Fruit fly (Drosophila melanogaster) whole organism, larva: ENCODE results near the gene Graf.

Source experiments
- noc ChIP-seq: fragments of 200-800 bp; sonication (Bioruptor generic); optimal IDR thresholded peaks from 3 replicates; lab custom pipeline; 2019; ENCODE audit warnings: missing biosample characterization, mild to moderate bottlenecking, missing genetic modification characterization, moderate library complexity

Graf gene

dm6 chrX:15738890-15739550 is 21.5 kb downstream of the Graf start, which contains the start of the genes CG11679 and CG8206:
TSS of gene CG11679 (minus strand) at chrX:15738954.
TSS of gene CG8206 (plus strand) at chrX:15739230.
- peak; percentile 63 for TF ChIP-seq noc (tag; lab: Kevin White, UChicago)

- TF ChIP-seq noc (tag; lab: Kevin White, UChicago): no peak
Observed at dm6 chrX:15737110-15737509, 23.4 kb downstream of the Graf start, which contains the start of gene Arp6. TSS of gene Arp6 (minus strand) at chrX:15737120.

DNA sequence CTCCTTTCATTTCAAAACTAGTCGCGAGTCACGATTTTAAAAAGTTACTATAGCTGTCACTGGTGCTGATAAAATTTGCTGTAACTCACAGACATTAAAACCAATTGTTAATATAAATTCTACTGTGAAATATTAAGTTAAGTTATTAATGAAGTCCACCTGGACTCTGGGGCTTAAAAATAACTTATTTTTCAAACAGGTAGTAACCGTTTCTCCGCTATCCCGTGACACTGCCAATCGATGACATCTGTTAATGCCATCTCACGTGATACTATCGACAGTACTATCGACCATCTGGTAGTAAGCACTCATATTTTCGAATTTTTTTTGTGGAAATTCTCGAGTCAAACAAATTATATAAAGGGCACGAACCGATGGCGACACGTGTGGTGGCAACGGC is 26.5 kb downstream of the Graf start, which contains the start of the genes CG12379 and MagR:
Gene CG12379 (minus strand): TSS at position 2 of the 400 bp plus-strand sequence.
Gene MagR (plus strand): TSS at position 276 of the 400 bp plus-strand sequence.
- peak; percentile 76 for TF ChIP-seq noc (tag; lab: Kevin White, UChicago)

- no peak for TF ChIP-seq noc (tag; lab: Kevin White, UChicago)
Observed at dm6 chrX:15733192-15733892, 27.2 kb downstream of the Graf start.

DNA sequence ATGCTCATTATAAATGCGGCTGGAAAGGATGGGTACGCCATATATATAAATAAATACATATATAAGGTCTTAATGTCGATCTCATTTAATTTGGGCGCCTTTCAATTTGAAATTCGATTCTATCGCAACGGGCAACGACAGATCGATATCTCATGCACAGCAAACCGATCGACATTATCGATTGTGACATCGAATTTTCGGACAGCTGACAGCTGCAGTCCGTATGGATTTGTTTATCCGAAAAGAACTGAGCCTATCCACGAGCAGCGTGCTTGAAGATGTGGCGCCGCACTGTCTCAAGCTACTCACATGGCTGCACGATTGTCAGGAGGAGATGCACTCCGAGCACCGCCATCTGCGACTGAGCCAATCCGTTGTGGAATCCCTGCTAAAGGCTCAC is 28.6 kb downstream of the Graf start, which contains the start of gene CG8191:
Gene CG8191 (plus strand): TSS at position 211 of the 400 bp plus-strand sequence.
- TF ChIP-seq noc (tag; lab: Kevin White, UChicago): no peak

- TF ChIP-seq noc (tag; lab: Kevin White, UChicago): no peak
Observed at dm6 chrX:15712409-15712808, 48.1 kb downstream of the Graf start, which contains the start of gene HUWE1. TSS of gene HUWE1 (plus strand) at chrX:15712628.

DNA sequence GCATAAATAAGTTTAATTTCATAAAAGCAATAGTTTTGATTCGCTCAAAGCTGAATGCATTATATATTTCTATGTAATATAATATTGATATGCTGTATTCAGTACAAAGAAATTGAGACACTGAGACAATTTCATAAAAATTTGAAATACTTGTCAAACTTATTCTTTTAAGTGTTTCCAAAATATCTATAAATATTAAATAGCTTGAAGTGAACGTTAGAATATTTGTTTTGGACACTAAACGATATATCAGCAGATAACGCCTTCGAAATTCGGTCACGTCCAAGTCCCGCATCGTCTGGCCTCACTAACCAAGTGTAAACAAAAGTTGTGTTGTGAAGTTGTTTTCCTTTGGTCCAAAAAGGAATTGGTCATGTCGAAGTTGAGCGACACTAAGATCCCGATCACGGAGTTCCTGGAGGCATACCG is 49.8 kb downstream of the Graf start:
- TF ChIP-seq noc (tag; lab: Kevin White, UChicago): no peak

- TF ChIP-seq noc (tag; lab: Kevin White, UChicago): no peak
Observed at dm6 chrX:15709984-15710750, 50.4 kb downstream of the Graf start, which contains the start of the genes CG9281 and CG15601. TSS of gene CG9281 (minus strand) at chrX:15710539. TSS of gene CG15601 (plus strand) at chrX:15710647.

- no peak for TF ChIP-seq noc (tag; lab: Kevin White, UChicago)
Observed at dm6 chrX:15709624-15709983, 50.9 kb downstream of the Graf start.

DNA sequence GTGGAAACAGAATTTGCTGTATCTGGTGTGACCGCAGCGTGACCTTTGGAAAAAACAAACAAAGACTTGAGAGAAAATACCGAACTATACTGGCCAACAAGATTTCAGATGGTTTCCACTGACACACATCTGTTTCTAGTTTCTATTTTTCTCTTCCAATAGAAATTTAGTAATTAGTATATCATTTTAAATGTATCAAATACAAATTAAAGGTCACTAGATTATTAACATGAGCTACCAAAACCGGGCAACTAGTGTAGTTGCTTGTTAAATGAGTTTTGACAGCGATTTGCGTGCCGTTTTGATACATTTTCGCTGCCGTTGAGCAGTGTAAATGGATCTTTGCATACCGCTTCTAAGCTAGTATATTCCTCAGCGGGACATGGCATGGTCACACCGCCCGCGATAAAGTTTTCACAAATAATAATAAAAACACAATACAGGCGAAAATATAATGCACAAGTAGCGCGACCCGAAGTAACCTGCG is 56.8 kb downstream of the Graf start, which contains the start of the genes Pis and Hap40:
Gene Pis (minus strand): TSS at position 51 of the 487 bp plus-strand sequence.
Gene Hap40 (plus strand): TSS at position 406 of the 487 bp plus-strand sequence.
- peak; percentile 38 for TF ChIP-seq noc (tag; lab: Kevin White, UChicago)
